Worm (Caenorhabditis elegans) whole organism, L2 larva: ENCODE data around the gene scav-5.

ENCODE experiments used
- R02D3.7 ChIP-seq: fragments of 150-350 bp; optimal IDR thresholded peaks from 2 replicates; lab custom pipeline; 2014; ENCODE audit warnings: missing biosample characterization, missing genetic modification characterization
- ZK546.5 ChIP-seq: sonication (generic microtip); optimal IDR thresholded peaks from 2 replicates; lab custom pipeline; 2017; ENCODE audit warnings: missing biosample characterization, missing genetic modification characterization
- egl-27 ChIP-seq: sonication (generic microtip); optimal IDR thresholded peaks from 3 replicates; lab custom pipeline; 2017; ENCODE audit warnings: missing biosample characterization, missing genetic modification reagents, missing genetic modification characterization
- fos-1 ChIP-seq: fragments of 150-350 bp; optimal IDR thresholded peaks from 2 replicates; lab custom pipeline; 2014; ENCODE audit warnings: missing biosample characterization, missing genetic modification characterization
- lsy-2 ChIP-seq, 2 experiments: fragments of 150-350 bp in 1 of 2; sonication (generic microtip) in 1 of 2; optimal IDR thresholded peaks; 2 replicates each; lab custom pipeline; 2014 to 2017; ENCODE audit warnings: missing biosample characterization in 2 of 2, missing genetic modification characterization in 2 of 2
- mbf-1 ChIP-seq: sonication (generic microtip); optimal IDR thresholded peaks from 2 replicates; lab custom pipeline; 2017; ENCODE audit warnings: missing biosample characterization, missing genetic modification characterization
- nhr-11 ChIP-seq: fragments of 150-350 bp; optimal IDR thresholded peaks from 2 replicates; lab custom pipeline; 2014; ENCODE audit warnings: missing biosample characterization, missing genetic modification characterization
- nhr-237 ChIP-seq: fragments of 150-350 bp; optimal IDR thresholded peaks from 2 replicates; lab custom pipeline; 2014; ENCODE audit warnings: missing biosample characterization, missing genetic modification characterization
- snpc-4 ChIP-seq: fragments of 150-350 bp; optimal IDR thresholded peaks from 2 replicates; lab custom pipeline; 2014; ENCODE audit warnings: missing biosample characterization, missing genetic modification characterization
- unc-39 ChIP-seq: fragments of 150-350 bp; optimal IDR thresholded peaks from 2 replicates; lab custom pipeline; 2014; ENCODE audit warnings: missing biosample characterization, missing genetic modification characterization
- ztf-4 ChIP-seq: fragments of 150-350 bp; optimal IDR thresholded peaks from 2 replicates; lab custom pipeline; 2014; ENCODE audit warnings: missing biosample characterization, missing genetic modification characterization

ce11 chrX:9872554-9872953 lies 14.4 kb downstream of the scav-5 start, which contains the start of gene R07B1.8:
- TF ChIP-seq snpc-4 (tag; lab: Kevin White, UChicago) (no peak), unc-39 (tag; lab: Kevin White, UChicago) (no peak), egl-27 (tag; lab: Kevin White, UChicago) (no peak), R02D3.7 (tag; lab: Kevin White, UChicago) (no peak), mbf-1 (tag; lab: Kevin White, UChicago) (no peak), nhr-237 (tag; lab: Kevin White, UChicago) (no peak), fos-1 (tag; lab: Kevin White, UChicago) (no peak), lsy-2 (tag; optimal IDR thresholded peaks at IDR 0.05; lab: Kevin White, UChicago) (no peak), nhr-11 (tag; lab: Kevin White, UChicago) (no peak), ztf-4 (tag; lab: Kevin White, UChicago) (no peak), ZK546.5 (tag; lab: Kevin White, UChicago) (no peak)
